Worm (Caenorhabditis elegans): Measurements from ENCODE around the gene F56H9.6.

- TF ChIP-seq pha-4 (tag; optimal IDR thresholded peaks at IDR 0.05) (no peak), hlh-30 (tag; optimal IDR thresholded peaks at IDR 0.05; ENCODE audit: insufficient read depth) (no peak), fkh-10 (GFP tag; optimal IDR thresholded peaks at IDR 0.05) (no peak), hlh-8 (tag; optimal IDR thresholded peaks at IDR 0.05) (no peak), pqm-1 (tag; optimal IDR thresholded peaks at IDR 0.05) (no peak), ama-1 (optimal IDR thresholded peaks at IDR 0.05) (no peak), T23F11.4 (GFP tag; optimal IDR thresholded peaks at IDR 0.05) (no peak), nhr-232 (tag; optimal IDR thresholded peaks at IDR 0.05) (no peak), unc-3 (GFP tag; conservative IDR thresholded peaks at IDR 0.05) (no peak), unc-3 (tag; optimal IDR thresholded peaks at IDR 0.05) (no peak), ets-4 (tag; optimal IDR thresholded peaks at IDR 0.05) (no peak)
Observed at ce11 chrV:12632048-12632447, 2.4 kb upstream of the F56H9.6 start, which contains the start of gene srx-113.
